Fruit fly (Drosophila melanogaster) whole organism, pupa: ENCODE data around the gene CG33523.

Experiments
- CG13204 ChIP-seq: fragments of 200-800 bp; sonication (Bioruptor generic); optimal IDR thresholded peaks from 2 replicates; lab custom pipeline; 2018; ENCODE audit warnings: missing biosample characterization, mild to moderate bottlenecking, missing genetic modification characterization, moderate library complexity
- CG14655 ChIP-seq: fragments of 200-800 bp; sonication (Bioruptor generic); optimal IDR thresholded peaks from 3 replicates; lab custom pipeline; 2017; ENCODE audit warnings: mild to moderate bottlenecking, missing biosample characterization, missing genetic modification reagents, missing genetic modification characterization
- CG15710 ChIP-seq: fragments of 200-800 bp; sonication (Bioruptor generic); optimal IDR thresholded peaks from 2 replicates; lab custom pipeline; 2018; ENCODE audit warnings: missing biosample characterization, mild to moderate bottlenecking, missing genetic modification characterization, moderate library complexity
- CG17806 ChIP-seq: fragments of 200-800 bp; sonication (Bioruptor generic); optimal IDR thresholded peaks from 2 replicates; lab custom pipeline; 2018; ENCODE audit warnings: missing biosample characterization, mild to moderate bottlenecking, missing genetic modification characterization, moderate library complexity
- CG4496 ChIP-seq: fragments of 200-800 bp; sonication (Bioruptor generic); IDR thresholded peaks from 3 replicates; pipeline ENCODE4 v1.3.6; 2022; ENCODE audit warnings: missing biosample characterization, missing genetic modification characterization
- CG8301 ChIP-seq: fragments of 200-800 bp; sonication (Bioruptor generic); optimal IDR thresholded peaks from 2 replicates; lab custom pipeline; 2018; ENCODE audit warnings: missing biosample characterization, mild to moderate bottlenecking, missing genetic modification characterization
- CG9948 ChIP-seq: fragments of 200-800 bp; sonication (Bioruptor generic); optimal IDR thresholded peaks from 2 replicates; lab custom pipeline; 2018; ENCODE audit warnings: missing biosample characterization, mild to moderate bottlenecking, missing genetic modification characterization, moderate library complexity
- EcR ChIP-seq: fragments of 200-800 bp; sonication (Bioruptor generic); optimal IDR thresholded peaks from 3 replicates; lab custom pipeline; 2019; ENCODE audit warnings: missing biosample characterization, missing genetic modification characterization, mild to moderate bottlenecking, moderate library complexity, missing genetic modification reagents
- Ets98B ChIP-seq: fragments of 200-800 bp; sonication (Bioruptor generic); IDR thresholded peaks from 2 replicates; pipeline ENCODE4 v1.3.6; 2022; ENCODE audit warnings: missing biosample characterization, missing genetic modification characterization
- gl ChIP-seq: fragments of 200-800 bp; sonication (Bioruptor generic); optimal IDR thresholded peaks from 2 replicates; lab custom pipeline; 2018; ENCODE audit warnings: missing biosample characterization, mild to moderate bottlenecking, missing genetic modification characterization
- rn ChIP-seq: fragments of 200-800 bp; sonication (Bioruptor generic); IDR thresholded peaks from 2 replicates; pipeline ENCODE4 v1.3.6; 2022; ENCODE audit warnings: missing biosample characterization, missing genetic modification characterization

DNA sequence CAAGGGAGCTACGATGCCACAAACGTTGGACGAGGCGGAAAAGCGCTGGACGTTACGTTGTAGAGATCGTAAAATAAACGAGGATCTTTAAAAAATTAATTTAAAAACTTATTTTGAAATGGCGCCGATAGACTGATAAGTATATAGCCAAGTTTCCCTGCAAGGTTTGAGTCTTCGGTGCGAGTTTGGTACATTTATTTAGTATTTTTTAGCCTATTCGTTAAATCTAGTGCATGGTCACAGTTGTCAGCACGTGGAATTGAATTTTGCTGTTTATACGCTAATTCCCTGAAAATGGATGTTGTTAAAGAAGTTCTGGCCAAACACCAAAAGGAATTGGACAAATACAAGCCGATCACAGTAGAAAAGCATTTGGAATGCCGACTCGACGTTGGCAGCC, 24.4 kb upstream of the CG33523 start, which contains the start of gene CG32409:
- TF ChIP-seq CG4496 (GFP tag; lab: Robert Waterston, UW) (no peak), CG9948 (tag; lab: Kevin White, UChicago) (no peak), rn (GFP tag; lab: Robert Waterston, UW) (no peak), CG15710 (no peak), CG13204 (GFP tag; lab: Kevin White, UChicago) (no peak), EcR (GFP tag; lab: Kevin White, UChicago) (no peak), Ets98B (no peak), CG14655 (GFP tag; lab: Kevin White, UChicago) (no peak), CG17806 (no peak), CG8301 (no peak), gl (tag; lab: Kevin White, UChicago) (no peak)
